Fruit fly (Drosophila melanogaster): Measurements from ENCODE around the gene CG4362.
A peak's percentile ranks its signal among the peaks of the same experiment; 100 is the strongest.

CG4362 gene

DNA sequence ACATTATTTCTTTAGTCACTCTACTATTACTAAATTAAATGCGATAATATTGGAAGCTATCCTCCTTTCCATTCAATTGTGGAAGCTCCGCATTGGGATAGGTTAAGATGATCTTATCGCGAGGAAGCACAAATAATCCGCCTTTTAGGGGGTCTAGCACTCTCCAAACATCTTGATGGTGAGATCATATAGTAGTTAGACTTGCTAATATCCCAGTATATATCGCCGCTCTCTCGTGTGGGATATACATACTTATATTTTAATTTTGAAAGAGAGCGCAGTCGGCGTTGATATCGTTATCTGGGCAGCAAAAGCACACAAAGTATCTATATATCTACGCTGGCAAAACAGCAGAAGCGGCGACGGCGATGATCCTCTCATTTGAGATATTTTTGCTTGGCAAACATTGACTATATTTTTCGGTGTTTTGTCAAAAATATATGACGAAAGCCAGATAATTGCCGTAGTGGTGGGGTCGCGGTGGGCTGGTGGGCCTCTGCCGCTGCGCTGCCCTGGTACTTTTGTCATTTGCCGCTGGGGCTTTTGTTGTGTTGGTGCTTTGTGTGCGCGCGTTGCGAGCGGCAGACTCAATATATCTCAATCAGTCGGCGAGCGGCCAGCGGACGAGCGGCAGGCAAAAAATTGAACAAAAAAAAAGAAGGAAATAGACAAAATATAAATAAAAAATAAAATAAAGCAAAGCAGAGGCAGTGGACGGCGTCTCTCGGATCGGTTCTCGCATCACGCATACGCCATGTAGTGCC lies 10.2 kb upstream of the CG4362 start (continued):
- TF ChIP-seq CG6813 (GFP tag; optimal IDR thresholded peaks at IDR 0.05), result no peak
- no peak for TF ChIP-seq Doc2 (GFP tag; IDR thresholded peaks at IDR 0.05)
- TF ChIP-seq klu (GFP tag; IDR thresholded peaks at IDR 0.05), result no peak
- TF ChIP-seq lilli (GFP tag; optimal IDR thresholded peaks at IDR 0.05), result no peak
- TF ChIP-seq CG12769 (tag; optimal IDR thresholded peaks at IDR 0.05), result peak; percentile 35
- TF ChIP-seq CG15269 (tag; optimal IDR thresholded peaks at IDR 0.05), result no peak
- TF ChIP-seq Spps (tag; optimal IDR thresholded peaks at IDR 0.05), result no peak
- no peak for TF ChIP-seq CG11504 (tag; optimal IDR thresholded peaks at IDR 0.05)
- no peak for TF ChIP-seq CG16815 (GFP tag; optimal IDR thresholded peaks at IDR 0.05)
- TF ChIP-seq gcm2 (GFP tag; optimal IDR thresholded peaks at IDR 0.05), result no peak
- no peak for TF ChIP-seq fru (optimal IDR thresholded peaks at IDR 0.05)
- no peak for TF ChIP-seq Dek (tag; optimal IDR thresholded peaks at IDR 0.05)
- TF ChIP-seq CG3726 (GFP tag; IDR thresholded peaks at IDR 0.05), result no peak
- no peak for TF ChIP-seq GATAe (GFP tag; conservative IDR thresholded peaks at IDR 0.05)
- TF ChIP-seq CG10321 (GFP tag; IDR thresholded peaks at IDR 0.05), result no peak
- TF ChIP-seq Oli (tag; optimal IDR thresholded peaks at IDR 0.05), result no peak
- TF ChIP-seq Usf (GFP tag; optimal IDR thresholded peaks at IDR 0.05), result no peak
- TF ChIP-seq CG6254 (GFP tag; optimal IDR thresholded peaks at IDR 0.05), result no peak
- no peak for TF ChIP-seq Elba2 (GFP tag; optimal IDR thresholded peaks at IDR 0.05)
- no peak for TF ChIP-seq CG11696 (GFP tag; IDR thresholded peaks at IDR 0.05)
- no peak for TF ChIP-seq CG12219 (GFP tag; optimal IDR thresholded peaks at IDR 0.05)
- TF ChIP-seq dysf (GFP tag; IDR thresholded peaks at IDR 0.05), result no peak
- no peak for TF ChIP-seq Pdp1 (GFP tag; optimal IDR thresholded peaks at IDR 0.05)
- no peak for TF ChIP-seq kni (GFP tag; optimal IDR thresholded peaks at IDR 0.05)
- no peak for TF ChIP-seq HLH54F (GFP tag; optimal IDR thresholded peaks at IDR 0.05)
- no peak for TF ChIP-seq al (GFP tag; IDR thresholded peaks at IDR 0.05)
- TF ChIP-seq CG1603 (tag; optimal IDR thresholded peaks at IDR 0.05), result no peak
- no peak for TF ChIP-seq CG16779 (GFP tag; IDR thresholded peaks at IDR 0.05)
- no peak for TF ChIP-seq gcm (GFP tag; optimal IDR thresholded peaks at IDR 0.05)
- no peak for TF ChIP-seq Taf1 (GFP tag; IDR thresholded peaks at IDR 0.05)
- TF ChIP-seq Hmx (GFP tag; optimal IDR thresholded peaks at IDR 0.05), result no peak
- no peak for TF ChIP-seq CG10431 (GFP tag; optimal IDR thresholded peaks at IDR 0.05)
- no peak for TF ChIP-seq CG3847 (GFP tag; IDR thresholded peaks at IDR 0.05)
- TF ChIP-seq CG8924 (tag; optimal IDR thresholded peaks at IDR 0.05), result no peak
- no peak for TF ChIP-seq Poxn (GFP tag; IDR thresholded peaks at IDR 0.05)
- 0 out of 3 replicates have a peak, but pooled peaks have one; percentile 29 for TF ChIP-seq z (GFP tag; IDR thresholded peaks at IDR 0.05)
- TF ChIP-seq CG2202 (tag; optimal IDR thresholded peaks at IDR 0.05), result no peak
- TF ChIP-seq ab (GFP tag; optimal IDR thresholded peaks at IDR 0.05), result no peak
- no peak for TF ChIP-seq Vsx1 (GFP tag; optimal IDR thresholded peaks at IDR 0.05)
- no peak for TF ChIP-seq Antp (GFP tag; optimal IDR thresholded peaks at IDR 0.05)
- no peak for TF ChIP-seq CG10462 (GFP tag; optimal IDR thresholded peaks at IDR 0.05)
- no peak for TF ChIP-seq caup (GFP tag; optimal IDR thresholded peaks at IDR 0.05; ENCODE audit: severe bottlenecking)
- TF ChIP-seq oc (tag; optimal IDR thresholded peaks at IDR 0.05), result no peak
- no peak for TF ChIP-seq Oaz (GFP tag; IDR thresholded peaks at IDR 0.05)
- TF ChIP-seq Dll (GFP tag; IDR thresholded peaks at IDR 0.05; ENCODE audit: partially characterized antibody), result 0 out of 4 replicates have a peak, but pooled peaks have one; percentile 13
- TF ChIP-seq ERR (GFP tag; optimal IDR thresholded peaks at IDR 0.05), result no peak
- TF ChIP-seq CG4730 (GFP tag; IDR thresholded peaks at IDR 0.05), result no peak
- TF ChIP-seq CG30020 (tag; optimal IDR thresholded peaks at IDR 0.05), result no peak
- TF ChIP-seq CG6683 (GFP tag; optimal IDR thresholded peaks at IDR 0.05), result no peak
- TF ChIP-seq ci (GFP tag; IDR thresholded peaks at IDR 0.05), result no peak
- no peak for TF ChIP-seq Ets97D (GFP tag; optimal IDR thresholded peaks at IDR 0.05)
